Worm (Caenorhabditis elegans) whole organism, mixed stage, embryonic: ENCODE data around the gene pno-1.
A peak's percentile ranks its signal among the peaks of the same experiment; 100 is the strongest.
"Not testable (repeated sequence)": the region's sequence is repeated elsewhere in the genome, so short reads cannot be mapped to it uniquely, and the experiment has no call there.

Experiments used
- M03D4.4 ChIP-seq: sonication (generic microtip); optimal IDR thresholded peaks from 2 replicates; lab custom pipeline; 2017; ENCODE audit warnings: mild to moderate bottlenecking, missing genetic modification characterization, missing compliant biosample characterization
- bed-3 ChIP-seq: fragments of 200-800 bp; sonication (Bioruptor generic); optimal IDR thresholded peaks from 3 replicates; lab custom pipeline; 2018; ENCODE audit warnings: mild to moderate bottlenecking, missing genetic modification characterization, moderate library complexity, missing compliant biosample characterization
- blmp-1 ChIP-seq: fragments of 150-350 bp; optimal IDR thresholded peaks from 2 replicates; lab custom pipeline; 2014; ENCODE audit warnings: missing biosample characterization, missing genetic modification characterization
- ceh-39 ChIP-seq: fragments of 150-350 bp; optimal IDR thresholded peaks from 2 replicates; lab custom pipeline; 2014; ENCODE audit warnings: missing biosample characterization, missing genetic modification characterization
- ceh-43 ChIP-seq: fragments of 200-800 bp; sonication (Bioruptor generic); optimal IDR thresholded peaks from 2 replicates; lab custom pipeline; 2018; ENCODE audit warnings: mild to moderate bottlenecking, missing genetic modification characterization, moderate library complexity, missing compliant biosample characterization
- ceh-83 ChIP-seq: fragments of 200-800 bp; sonication (Bioruptor generic); optimal IDR thresholded peaks from 2 replicates; lab custom pipeline; 2018; ENCODE audit warnings: mild to moderate bottlenecking, missing genetic modification characterization, missing compliant biosample characterization
- ces-1 ChIP-seq: fragments of 150-350 bp; optimal IDR thresholded peaks from 2 replicates; lab custom pipeline; 2014; ENCODE audit warnings: missing biosample characterization, missing genetic modification reagents, missing genetic modification characterization
- cnd-1 ChIP-seq: fragments of 200-800 bp; sonication (Bioruptor generic); optimal IDR thresholded peaks from 2 replicates; lab custom pipeline; 2018; ENCODE audit warnings: mild to moderate bottlenecking, missing genetic modification characterization, missing compliant biosample characterization
- drap-1 ChIP-seq: fragments of 200-800 bp; sonication (Bioruptor generic); optimal IDR thresholded peaks from 3 replicates; lab custom pipeline; 2018; ENCODE audit warnings: mild to moderate bottlenecking, missing genetic modification characterization, missing compliant biosample characterization
- elt-1 ChIP-seq: sonication (generic microtip); optimal IDR thresholded peaks from 2 replicates; lab custom pipeline; 2017; ENCODE audit warnings: missing genetic modification characterization, mild to moderate bottlenecking, missing compliant biosample characterization, antibody characterized with exemption, moderate library complexity, borderline replicate concordance; ENCODE audit not compliant: insufficient read depth
- elt-3 ChIP-seq: fragments of 150-350 bp; optimal IDR thresholded peaks from 2 replicates; lab custom pipeline; 2014; ENCODE audit warnings: missing biosample characterization, missing genetic modification characterization
- flh-1 ChIP-seq: fragments of 200-800 bp; sonication (Bioruptor generic); optimal IDR thresholded peaks from 2 replicates; lab custom pipeline; 2018; ENCODE audit warnings: mild to moderate bottlenecking, missing genetic modification characterization, moderate library complexity, missing compliant biosample characterization
- ham-2 ChIP-seq: fragments of 200-800 bp; sonication (Bioruptor generic); optimal IDR thresholded peaks from 2 replicates; lab custom pipeline; 2018; ENCODE audit warnings: mild to moderate bottlenecking, missing genetic modification characterization, missing compliant biosample characterization
- hlh-1 ChIP-seq: fragments of 150-350 bp; optimal IDR thresholded peaks from 2 replicates; lab custom pipeline; 2014; ENCODE audit warnings: missing biosample characterization, missing genetic modification reagents, missing genetic modification characterization
- lin-13 ChIP-seq: fragments of 150-350 bp; optimal IDR thresholded peaks from 2 replicates; lab custom pipeline; 2014; ENCODE audit warnings: missing biosample characterization, missing genetic modification characterization
- lin-32 ChIP-seq: fragments of 200-800 bp; sonication (Bioruptor generic); optimal IDR thresholded peaks from 2 replicates; lab custom pipeline; 2018; ENCODE audit warnings: mild to moderate bottlenecking, missing genetic modification characterization, missing compliant biosample characterization
- lsy-2 ChIP-seq: fragments of 150-350 bp; optimal IDR thresholded peaks from 2 replicates; lab custom pipeline; 2014; ENCODE audit warnings: missing biosample characterization, missing genetic modification characterization
- mab-5 ChIP-seq: fragments of 150-350 bp; optimal IDR thresholded peaks from 2 replicates; lab custom pipeline; 2014; ENCODE audit warnings: missing biosample characterization, missing genetic modification characterization
- mep-1 ChIP-seq: fragments of 150-350 bp; optimal IDR thresholded peaks from 2 replicates; lab custom pipeline; 2017; ENCODE audit warnings: missing biosample characterization, missing genetic modification reagents, missing genetic modification characterization, inconsistent platforms
- mls-2 ChIP-seq: sonication (generic microtip); optimal IDR thresholded peaks from 2 replicates; lab custom pipeline; 2016; ENCODE audit warnings: mild to moderate bottlenecking, missing genetic modification characterization, moderate library complexity, missing compliant biosample characterization
- nhr-12 ChIP-seq: fragments of 150-350 bp; optimal IDR thresholded peaks from 2 replicates; lab custom pipeline; 2014; ENCODE audit warnings: missing biosample characterization, missing genetic modification characterization
- nhr-2 ChIP-seq: fragments of 150-350 bp; optimal IDR thresholded peaks from 2 replicates; lab custom pipeline; 2014; ENCODE audit warnings: missing biosample characterization, missing genetic modification characterization
- nhr-237 ChIP-seq: fragments of 150-350 bp; optimal IDR thresholded peaks from 2 replicates; lab custom pipeline; 2014; ENCODE audit warnings: missing biosample characterization, missing genetic modification characterization
- nhr-28 ChIP-seq: fragments of 150-350 bp; optimal IDR thresholded peaks from 2 replicates; lab custom pipeline; 2014; ENCODE audit warnings: missing biosample characterization, missing genetic modification characterization
- nhr-76 ChIP-seq: sonication (generic microtip); optimal IDR thresholded peaks from 2 replicates; lab custom pipeline; 2017; ENCODE audit warnings: missing biosample characterization, missing genetic modification characterization
- pha-4 ChIP-seq: fragments of 150-350 bp; optimal IDR thresholded peaks from 2 replicates; lab custom pipeline; 2018; ENCODE audit warnings: missing biosample characterization, missing genetic modification reagents, missing genetic modification characterization
- sem-2 ChIP-seq: fragments of 200-800 bp; sonication (Bioruptor generic); optimal IDR thresholded peaks from 2 replicates; lab custom pipeline; 2018; ENCODE audit warnings: mild to moderate bottlenecking, missing genetic modification characterization, missing compliant biosample characterization
- snpc-4 ChIP-seq: fragments of 150-350 bp; optimal IDR thresholded peaks from 2 replicates; lab custom pipeline; 2014; ENCODE audit warnings: missing biosample characterization, missing genetic modification characterization
- sptf-1 ChIP-seq: sonication (generic microtip); optimal IDR thresholded peaks from 2 replicates; lab custom pipeline; 2017; ENCODE audit warnings: mild to moderate bottlenecking, missing genetic modification characterization, moderate library complexity, missing compliant biosample characterization
- tbx-8 ChIP-seq: fragments of 200-800 bp; sonication (Bioruptor generic); optimal IDR thresholded peaks from 2 replicates; lab custom pipeline; 2018; ENCODE audit warnings: mild to moderate bottlenecking, missing genetic modification characterization, moderate library complexity, missing compliant biosample characterization
- unc-120 ChIP-seq: sonication (generic microtip); optimal IDR thresholded peaks from 2 replicates; lab custom pipeline; 2017; ENCODE audit warnings: missing genetic modification characterization, missing compliant biosample characterization; ENCODE audit not compliant: poor library complexity, severe bottlenecking
- unc-39 ChIP-seq: fragments of 150-350 bp; optimal IDR thresholded peaks from 2 replicates; lab custom pipeline; 2014; ENCODE audit warnings: missing biosample characterization, missing genetic modification characterization
- unc-62 ChIP-seq: fragments of 150-350 bp; optimal IDR thresholded peaks from 2 replicates; lab custom pipeline; 2014; ENCODE audit warnings: missing biosample characterization, missing genetic modification reagents, missing genetic modification characterization
- zip-8 ChIP-seq: fragments of 150-350 bp; optimal IDR thresholded peaks from 2 replicates; lab custom pipeline; 2014; ENCODE audit warnings: missing biosample characterization, missing genetic modification characterization
- ztf-11 ChIP-seq: fragments of 150-350 bp; optimal IDR thresholded peaks from 2 replicates; lab custom pipeline; 2014; ENCODE audit warnings: missing biosample characterization, missing genetic modification characterization

The pno-1 gene

DNA sequence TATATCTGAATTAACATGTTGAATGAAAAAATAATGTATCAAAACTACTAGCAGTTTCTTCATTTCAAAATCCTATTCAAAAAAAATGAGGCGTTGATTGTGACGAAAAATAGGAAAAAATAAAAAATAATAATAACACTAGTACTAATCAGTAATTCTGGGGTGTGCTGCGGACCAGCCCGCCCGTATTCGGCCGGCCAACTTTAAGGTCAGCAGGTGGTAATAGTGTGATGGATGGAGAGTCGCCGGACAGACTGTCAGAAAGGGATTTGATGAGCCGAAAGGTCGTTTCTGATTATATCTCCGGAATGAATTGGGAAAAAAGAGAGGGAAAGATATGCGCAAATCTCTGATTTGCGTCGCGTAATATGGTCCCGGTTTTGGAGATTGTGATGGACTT lies 18.2 kb downstream of the pno-1 start, which contains the start of gene cutl-2:
cutl-2 (minus strand) TSS at position 210 of the 400 bp plus-strand sequence.
- TF ChIP-seq flh-1 (no peak), elt-1 (tag; lab: Kevin White, UChicago) (peak; percentile 79), nhr-2 (tag; lab: Kevin White, UChicago) (peak; percentile 91)
- TF ChIP-seq, all 35 proteins: peak for 2

DNA sequence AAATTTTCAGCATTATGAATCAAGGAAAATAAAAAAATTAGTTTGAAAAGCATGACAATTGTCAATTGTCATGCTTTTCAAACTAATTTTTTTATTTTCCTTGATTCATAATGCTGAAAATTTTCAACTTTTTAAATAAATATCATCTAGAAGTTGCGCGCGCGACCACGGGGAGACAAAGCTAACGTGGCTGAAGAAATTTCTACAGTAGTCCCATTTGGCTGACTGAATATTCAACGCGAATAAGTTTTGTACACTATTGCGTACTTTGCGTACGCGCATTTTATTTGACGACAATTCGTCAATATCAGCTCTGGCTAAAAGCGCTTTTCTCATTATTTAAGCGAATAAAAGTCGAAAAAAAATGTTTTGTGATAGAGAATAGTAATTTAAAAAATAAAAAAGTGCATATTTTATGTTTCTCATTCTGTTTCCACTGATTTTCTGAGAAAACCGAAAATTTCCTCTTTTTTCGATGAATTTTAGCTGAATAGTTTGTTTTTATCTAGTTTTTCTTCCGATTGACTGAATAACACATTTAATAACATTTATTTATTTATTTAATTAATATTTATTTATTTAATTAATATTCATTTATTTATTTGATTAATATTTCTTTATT lies 23.9 kb downstream of the pno-1 start, which contains the start of gene Y53C12A.11:
Y53C12A.11 (minus strand) TSS at position 68 of the 622 bp plus-strand sequence.
- TF ChIP-seq sptf-1 (tag; lab: Kevin White, UChicago); nhr-12 (tag; lab: Kevin White, UChicago); nhr-28: not testable (repeated sequence)

DNA sequence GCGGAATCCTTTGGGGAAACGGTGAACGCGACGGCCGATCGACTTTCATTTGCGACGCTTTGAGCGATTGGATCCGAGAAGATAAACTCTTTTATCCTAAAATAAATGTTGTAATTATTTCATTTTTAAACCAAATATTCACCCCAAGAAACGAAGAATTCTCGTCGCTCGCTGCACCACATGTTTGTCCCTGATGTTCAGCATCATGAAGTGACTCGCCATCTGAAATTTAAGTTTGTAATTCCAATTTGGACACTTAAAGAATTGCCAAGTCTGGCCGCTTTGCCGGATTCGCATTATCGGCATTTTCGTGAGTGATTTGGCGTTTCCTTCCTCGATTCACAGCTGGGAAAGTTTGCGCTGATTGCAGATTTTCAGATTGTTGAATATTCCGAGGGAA lies 24.8 kb downstream of the pno-1 start, which contains the start of gene Y53C12A.6:
Y53C12A.6 (minus strand) TSS at position 101 of the 400 bp plus-strand sequence.
- TF ChIP-seq mep-1 = no peak
- TF ChIP-seq tbx-8 = no peak
- no peak for TF ChIP-seq unc-39 (tag; lab: Kevin White, UChicago)
- TF ChIP-seq nhr-237 (tag; lab: Kevin White, UChicago) = no peak
- TF ChIP-seq nhr-76 (tag; lab: Kevin White, UChicago) = no peak
- no peak for TF ChIP-seq elt-1 (tag; lab: Kevin White, UChicago)
- no peak for TF ChIP-seq mls-2 (tag; lab: Kevin White, UChicago)
- no peak for TF ChIP-seq ceh-39 (tag; lab: Kevin White, UChicago)
- TF ChIP-seq zip-8 (tag; lab: Kevin White, UChicago) = no peak
- TF ChIP-seq elt-3 = no peak
- no peak for TF ChIP-seq cnd-1
- no peak for TF ChIP-seq ceh-83 (GFP tag; lab: Kevin White, UChicago)
- no peak for TF ChIP-seq flh-1
- TF ChIP-seq snpc-4 (tag; lab: Kevin White, UChicago) = no peak
- TF ChIP-seq lin-32 (GFP tag; lab: Kevin White, UChicago) = no peak
- TF ChIP-seq ceh-43 (GFP tag; lab: Kevin White, UChicago) = no peak

DNA sequence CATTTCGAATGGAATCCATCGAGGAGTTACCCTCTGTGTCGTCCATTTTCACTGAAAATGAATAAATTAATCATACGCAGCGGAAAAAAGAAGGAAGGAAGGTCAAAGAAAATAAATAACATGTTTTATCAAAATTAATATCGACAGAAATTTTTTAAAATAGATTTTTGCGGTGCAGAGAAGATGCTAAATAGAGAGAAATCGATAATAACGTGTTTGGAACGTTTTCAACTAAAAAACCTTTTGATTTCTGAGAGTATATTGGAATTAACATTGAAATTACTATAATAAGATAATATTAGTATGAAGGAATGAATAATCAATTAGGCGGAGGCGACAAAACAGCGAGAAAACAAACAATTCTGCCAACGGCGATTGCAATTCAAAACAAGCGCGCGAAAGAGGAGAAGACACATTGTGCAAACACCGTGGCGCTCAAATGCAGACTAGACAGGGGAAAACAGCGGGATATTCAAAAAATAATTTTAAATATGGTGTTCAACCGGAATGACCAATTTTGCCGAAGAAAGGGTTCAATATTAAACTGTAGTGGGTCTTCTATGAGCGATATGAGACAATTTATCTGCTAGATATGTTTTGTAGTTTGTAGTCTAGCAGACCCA lies 26.2 kb downstream of the pno-1 start, which contains the start of gene wee-1.3:
wee-1.3 (minus strand) TSS at position 51 of the 623 bp plus-strand sequence.
- TF ChIP-seq ceh-43 (GFP tag; lab: Kevin White, UChicago) = no peak
- TF ChIP-seq blmp-1 (tag; lab: Kevin White, UChicago) = no peak
- TF ChIP-seq M03D4.4 (tag; lab: Kevin White, UChicago) = no peak
- peak; percentile 78 for TF ChIP-seq pha-4 (tag; lab: Kevin White, UChicago)
- TF ChIP-seq lin-32 (GFP tag; lab: Kevin White, UChicago) = no peak
- TF ChIP-seq unc-120 (tag; lab: Kevin White, UChicago) = peak; percentile 51
- TF ChIP-seq sem-2 (GFP tag; lab: Kevin White, UChicago) = no peak
- peak; percentile 80 for TF ChIP-seq lin-13 (tag; lab: Kevin White, UChicago)
- no peak for TF ChIP-seq nhr-2 (tag; lab: Kevin White, UChicago)
- peak; percentile 45 for TF ChIP-seq ceh-39 (tag; lab: Kevin White, UChicago)
- TF ChIP-seq unc-62 (GFP tag; lab: Kevin White, UChicago) = no peak
- TF ChIP-seq hlh-1 (tag; lab: Kevin White, UChicago) = peak; percentile 20
- no peak for TF ChIP-seq zip-8 (tag; lab: Kevin White, UChicago)
- no peak for TF ChIP-seq bed-3 (GFP tag; lab: Kevin White, UChicago)
- TF ChIP-seq ceh-83 (GFP tag; lab: Kevin White, UChicago) = no peak
- no peak for TF ChIP-seq ztf-11 (tag; lab: Kevin White, UChicago)
- TF ChIP-seq ham-2 (GFP tag; lab: Kevin White, UChicago) = no peak
- no peak for TF ChIP-seq nhr-28
- no peak for TF ChIP-seq sptf-1 (tag; lab: Kevin White, UChicago)
- peak; percentile 48 for TF ChIP-seq drap-1 (GFP tag; lab: Kevin White, UChicago)
- no peak for TF ChIP-seq snpc-4 (tag; lab: Kevin White, UChicago)
- no peak for TF ChIP-seq elt-1 (tag; lab: Kevin White, UChicago)
- TF ChIP-seq nhr-76 (tag; lab: Kevin White, UChicago) = no peak
- TF ChIP-seq flh-1 = no peak
- no peak for TF ChIP-seq nhr-12 (tag; lab: Kevin White, UChicago)
- TF ChIP-seq tbx-8 = no peak
- TF ChIP-seq mls-2 (tag; lab: Kevin White, UChicago) = peak; percentile 47
- TF ChIP-seq nhr-237 (tag; lab: Kevin White, UChicago) = peak; percentile 79
- no peak for TF ChIP-seq elt-3
- TF ChIP-seq unc-39 (tag; lab: Kevin White, UChicago) = no peak
- no peak for TF ChIP-seq mab-5 (tag; lab: Kevin White, UChicago)
- peak; percentile 89 for TF ChIP-seq lsy-2 (tag; lab: Kevin White, UChicago)
- TF ChIP-seq mep-1 = peak; percentile 75
- no peak for TF ChIP-seq cnd-1
- peak; percentile 58 for TF ChIP-seq ces-1 (GFP tag; lab: Kevin White, UChicago)
